Worm (Caenorhabditis elegans) whole organism, L2 larva: ENCODE results near the gene T23F6.2.

Source experiments
- C34F6.9 ChIP-seq: fragments of 150-350 bp; optimal IDR thresholded peaks from 2 replicates; lab custom pipeline; 2014; ENCODE audit warnings: missing biosample characterization, missing genetic modification characterization
- F13H6.1 ChIP-seq: sonication (generic microtip); optimal IDR thresholded peaks from 2 replicates; lab custom pipeline; 2016; ENCODE audit warnings: missing genetic modification characterization, missing compliant biosample characterization
- R02D3.7 ChIP-seq: fragments of 150-350 bp; optimal IDR thresholded peaks from 2 replicates; lab custom pipeline; 2014; ENCODE audit warnings: missing biosample characterization, missing genetic modification characterization
- Y55F3AM.14 ChIP-seq: fragments of 200-800 bp; sonication (Bioruptor generic); optimal IDR thresholded peaks from 2 replicates; lab custom pipeline; 2018; ENCODE audit warnings: mild to moderate bottlenecking, missing genetic modification characterization, missing compliant biosample characterization
- ZK546.5 ChIP-seq: sonication (generic microtip); optimal IDR thresholded peaks from 2 replicates; lab custom pipeline; 2017; ENCODE audit warnings: missing biosample characterization, missing genetic modification characterization
- alr-1 ChIP-seq: fragments of 150-350 bp; optimal IDR thresholded peaks from 2 replicates; lab custom pipeline; 2014; ENCODE audit warnings: missing biosample characterization, missing genetic modification characterization
- aly-2 ChIP-seq: fragments of 150-350 bp; optimal IDR thresholded peaks from 2 replicates; lab custom pipeline; 2014; ENCODE audit warnings: missing biosample characterization, missing genetic modification characterization
- ama-1 ChIP-seq: fragments of 150-350 bp; optimal IDR thresholded peaks from 2 replicates; lab custom pipeline; 2018; ENCODE audit warnings: inconsistent platforms
- blmp-1 ChIP-seq: sonication (generic microtip); optimal IDR thresholded peaks from 2 replicates; lab custom pipeline; 2017; ENCODE audit warnings: missing genetic modification characterization, mild to moderate bottlenecking, missing compliant biosample characterization, antibody characterized with exemption, moderate library complexity; ENCODE audit not compliant: insufficient read depth
- ceh-82 ChIP-seq: fragments of 150-350 bp; optimal IDR thresholded peaks from 2 replicates; lab custom pipeline; 2014; ENCODE audit warnings: missing biosample characterization, missing genetic modification characterization
- crh-2 ChIP-seq: sonication (generic microtip); optimal IDR thresholded peaks from 2 replicates; lab custom pipeline; 2017; ENCODE audit warnings: missing biosample characterization, missing genetic modification characterization
- dmd-4 ChIP-seq: sonication (generic microtip); optimal IDR thresholded peaks from 2 replicates; lab custom pipeline; 2017; ENCODE audit warnings: missing biosample characterization, missing genetic modification characterization
- elt-3 ChIP-seq: sonication (generic microtip); optimal IDR thresholded peaks from 2 replicates; lab custom pipeline; 2017; ENCODE audit warnings: missing biosample characterization, missing genetic modification characterization
- fos-1 ChIP-seq: fragments of 150-350 bp; optimal IDR thresholded peaks from 2 replicates; lab custom pipeline; 2014; ENCODE audit warnings: missing biosample characterization, missing genetic modification characterization
- gmeb-1 ChIP-seq: fragments of 150-350 bp; optimal IDR thresholded peaks from 2 replicates; lab custom pipeline; 2014; ENCODE audit warnings: missing biosample characterization, missing genetic modification characterization
- lin-11 ChIP-seq: fragments of 150-350 bp; sonication (generic microtip); optimal IDR thresholded peaks from 2 replicates; lab custom pipeline; 2014; ENCODE audit warnings: missing biosample characterization, missing genetic modification characterization, inconsistent platforms, mixed read lengths
- lin-13 ChIP-seq: fragments of 150-350 bp; optimal IDR thresholded peaks from 2 replicates; lab custom pipeline; 2014; ENCODE audit warnings: missing biosample characterization, missing genetic modification reagents, missing genetic modification characterization
- lin-39 ChIP-seq: fragments of 150-350 bp; optimal IDR thresholded peaks from 2 replicates; lab custom pipeline; 2014; ENCODE audit warnings: missing biosample characterization, missing genetic modification reagents, missing genetic modification characterization
- lsy-2 ChIP-seq, 2 experiments: fragments of 150-350 bp in 1 of 2; sonication (generic microtip) in 1 of 2; optimal IDR thresholded peaks; 2 replicates each; lab custom pipeline; 2014 to 2017; ENCODE audit warnings: missing biosample characterization in 2 of 2, missing genetic modification characterization in 2 of 2
- mab-5 ChIP-seq: fragments of 150-350 bp; optimal IDR thresholded peaks from 2 replicates; lab custom pipeline; 2014; ENCODE audit warnings: missing biosample characterization, missing genetic modification characterization
- mdl-1 ChIP-seq, 2 experiments: fragments of 150-350 bp in 1 of 2; sonication (generic microtip) in 1 of 2; optimal IDR thresholded peaks; 2 replicates each; lab custom pipeline; 2017; ENCODE audit warnings: missing biosample characterization in 2 of 2, missing genetic modification characterization in 2 of 2
- nhr-10 ChIP-seq: sonication (generic microtip); optimal IDR thresholded peaks from 2 replicates; lab custom pipeline; 2017; ENCODE audit warnings: missing biosample characterization, missing genetic modification characterization
- nhr-11 ChIP-seq: fragments of 150-350 bp; optimal IDR thresholded peaks from 2 replicates; lab custom pipeline; 2014; ENCODE audit warnings: missing biosample characterization, missing genetic modification characterization
- nhr-129 ChIP-seq: fragments of 150-350 bp; optimal IDR thresholded peaks from 2 replicates; lab custom pipeline; 2014; ENCODE audit warnings: missing biosample characterization, missing genetic modification characterization
- nhr-21 ChIP-seq: fragments of 150-350 bp; optimal IDR thresholded peaks from 2 replicates; lab custom pipeline; 2014; ENCODE audit warnings: missing biosample characterization, missing genetic modification characterization
- nhr-237 ChIP-seq: fragments of 150-350 bp; optimal IDR thresholded peaks from 2 replicates; lab custom pipeline; 2014; ENCODE audit warnings: missing biosample characterization, missing genetic modification characterization
- nhr-25 ChIP-seq: fragments of 150-350 bp; sonication (generic microtip); optimal IDR thresholded peaks from 3 replicates; lab custom pipeline; 2014; ENCODE audit warnings: missing biosample characterization, missing genetic modification characterization
- nhr-6 ChIP-seq: fragments of 150-350 bp; optimal IDR thresholded peaks from 2 replicates; lab custom pipeline; 2014; ENCODE audit warnings: missing biosample characterization, missing genetic modification characterization
- peb-1 ChIP-seq: fragments of 150-350 bp; optimal IDR thresholded peaks from 2 replicates; lab custom pipeline; 2014; ENCODE audit warnings: missing biosample characterization, missing genetic modification characterization
- sem-4 ChIP-seq: fragments of 150-350 bp; optimal IDR thresholded peaks from 2 replicates; lab custom pipeline; 2014; ENCODE audit warnings: missing biosample characterization, missing genetic modification reagents, missing genetic modification characterization
- sma-3 ChIP-seq: sonication (generic microtip); optimal IDR thresholded peaks from 2 replicates; lab custom pipeline; 2016; ENCODE audit warnings: missing genetic modification reagents, missing genetic modification characterization, missing compliant biosample characterization
- sma-9 ChIP-seq, 2 experiments: fragments of 150-350 bp in 1 of 2; sonication (generic microtip) in 1 of 2; optimal IDR thresholded peaks; 2 replicates each; lab custom pipeline; 2014 to 2016; ENCODE audit warnings: missing genetic modification characterization in 2 of 2, mild to moderate bottlenecking in 1 of 2, missing biosample characterization in 1 of 2, missing compliant biosample characterization in 1 of 2, missing genetic modification reagents in 1 of 2, moderate library complexity in 1 of 2
- unc-39 ChIP-seq: fragments of 150-350 bp; optimal IDR thresholded peaks from 2 replicates; lab custom pipeline; 2014; ENCODE audit warnings: missing biosample characterization, missing genetic modification characterization
- unc-62 ChIP-seq: fragments of 150-350 bp; optimal IDR thresholded peaks from 2 replicates; lab custom pipeline; 2014; ENCODE audit warnings: missing biosample characterization, missing genetic modification reagents, missing genetic modification characterization
- zag-1 ChIP-seq: fragments of 150-350 bp; optimal IDR thresholded peaks from 2 replicates; lab custom pipeline; 2014; ENCODE audit warnings: missing biosample characterization, missing genetic modification characterization
- ztf-1 ChIP-seq: fragments of 200-800 bp; sonication (Bioruptor generic); conservative IDR thresholded peaks from 2 replicates; pipeline ENCODE4 v1.3.6; 2022; ENCODE audit warnings: missing genetic modification characterization, missing compliant biosample characterization
- ztf-11 ChIP-seq: sonication (generic microtip); optimal IDR thresholded peaks from 2 replicates; lab custom pipeline; 2017; ENCODE audit warnings: missing biosample characterization, missing genetic modification characterization
- ztf-4 ChIP-seq: fragments of 150-350 bp; optimal IDR thresholded peaks from 2 replicates; lab custom pipeline; 2014; ENCODE audit warnings: missing biosample characterization, missing genetic modification characterization

The T23F6.2 gene

ce11 chrIV:12700204-12700603 lies 21.0 kb upstream of the T23F6.2 start:
- TF ChIP-seq fos-1 (peak; percentile 75), peb-1 (tag; lab: Kevin White, UChicago) (no peak)

ce11 chrIV:12700944-12701343 lies 20.2 kb upstream of the T23F6.2 start:
- TF ChIP-seq R02D3.7 (tag; lab: Kevin White, UChicago): no peak
- no peak for TF ChIP-seq nhr-10
- peak; percentile 15 for TF ChIP-seq fos-1
- no peak for TF ChIP-seq lin-11 (tag; lab: Kevin White, UChicago)

ce11 chrIV:12703811-12704210 lies 17.3 kb upstream of the T23F6.2 start, which contains the start of gene C27D8.4:
Gene C27D8.4 (plus strand): TSS chrIV:12704111.
- TF ChIP-seq nhr-21 (tag; lab: Kevin White, UChicago): no peak
- no peak for TF ChIP-seq zag-1 (tag; lab: Kevin White, UChicago)
- no peak for TF ChIP-seq mdl-1 (tag; optimal IDR thresholded peaks at IDR 0.05; lab: Kevin White, UChicago)
- TF ChIP-seq F13H6.1 (tag; lab: Kevin White, UChicago): no peak
- TF ChIP-seq ztf-4: no peak

ce11 chrIV:12710996-12711395 lies 10.2 kb upstream of the T23F6.2 start, which contains the start of gene C27D8.2:
Gene C27D8.2 (plus strand): TSS chrIV:12711217.
- peak; percentile 56 for TF ChIP-seq sma-9 (GFP tag; optimal IDR thresholded peaks at IDR 0.05; lab: Kevin White, UChicago)
- TF ChIP-seq sma-9 (tag; optimal IDR thresholded peaks at IDR 0.05; lab: Kevin White, UChicago): no peak
- TF ChIP-seq alr-1: no peak
- TF ChIP-seq nhr-21 (tag; lab: Kevin White, UChicago): peak; percentile 75
- TF ChIP-seq blmp-1 (tag; lab: Kevin White, UChicago): peak; percentile 12
- TF ChIP-seq fos-1: peak; percentile 7
- no peak for TF ChIP-seq aly-2 (tag; lab: Kevin White, UChicago)
- peak in 1 of 2 experiments; percentile 45 for TF ChIP-seq mdl-1 (tag; optimal IDR thresholded peaks at IDR 0.05; lab: Kevin White, UChicago)

ce11 chrIV:12711644-12712043 lies 9.5 kb upstream of the T23F6.2 start, which contains the start of gene C27D8.3:
Gene C27D8.3 (minus strand): TSS chrIV:12711744.
- no peak for TF ChIP-seq ztf-4
- no peak for TF ChIP-seq lin-39 (tag; lab: Kevin White, UChicago)
- no peak for TF ChIP-seq F13H6.1 (tag; lab: Kevin White, UChicago)
- no peak for TF ChIP-seq elt-3 (tag; lab: Kevin White, UChicago)
- no peak for TF ChIP-seq C34F6.9 (tag; lab: Kevin White, UChicago)
- TF ChIP-seq nhr-6 (tag; lab: Kevin White, UChicago): no peak
- no peak for TF ChIP-seq sma-3 (GFP tag; lab: Kevin White, UChicago)
- TF ChIP-seq crh-2 (tag; lab: Kevin White, UChicago): no peak
- no peak for TF ChIP-seq zag-1 (tag; lab: Kevin White, UChicago)
- no peak for TF ChIP-seq nhr-10
- no peak for TF ChIP-seq peb-1 (tag; lab: Kevin White, UChicago)
- TF ChIP-seq nhr-11: no peak
- TF ChIP-seq blmp-1 (tag; lab: Kevin White, UChicago): no peak
- no peak for TF ChIP-seq lin-11 (tag; lab: Kevin White, UChicago)
- no peak for TF ChIP-seq ZK546.5 (tag; lab: Kevin White, UChicago)
- no peak for TF ChIP-seq aly-2 (tag; lab: Kevin White, UChicago)
- TF ChIP-seq Y55F3AM.14 (GFP tag; lab: Kevin White, UChicago): no peak
- no peak for TF ChIP-seq alr-1
- no peak for TF ChIP-seq ama-1 (lab: Kevin White, UChicago)

ce11 chrIV:12715947-12716382 lies 5.2 kb upstream of the T23F6.2 start:
- TF ChIP-seq blmp-1 (tag; lab: Kevin White, UChicago) (peak; percentile 25), gmeb-1 (tag; lab: Kevin White, UChicago) (peak; percentile 67), nhr-237 (tag; lab: Kevin White, UChicago) (no peak), nhr-21 (tag; lab: Kevin White, UChicago) (peak; percentile 75), ztf-1 (no peak), sma-9 (GFP tag; optimal IDR thresholded peaks at IDR 0.05; lab: Kevin White, UChicago) (peak; percentile 89), sma-9 (tag; optimal IDR thresholded peaks at IDR 0.05; lab: Kevin White, UChicago) (no peak), nhr-129 (tag; lab: Kevin White, UChicago) (peak; percentile 18), dmd-4 (no peak), F13H6.1 (tag; lab: Kevin White, UChicago) (peak; percentile 41), mab-5 (no peak), mdl-1 (tag; optimal IDR thresholded peaks at IDR 0.05; lab: Kevin White, UChicago) (peak in 1 of 2 experiments; percentile 76), crh-2 (tag; lab: Kevin White, UChicago) (peak; percentile 67), alr-1 (no peak), ama-1 (lab: Kevin White, UChicago) (peak; percentile 9), unc-62 (GFP tag; lab: Kevin White, UChicago) (no peak), fos-1 (peak; percentile 88), nhr-6 (tag; lab: Kevin White, UChicago) (peak; percentile 38), zag-1 (tag; lab: Kevin White, UChicago) (no peak), unc-39 (no peak), R02D3.7 (tag; lab: Kevin White, UChicago) (no peak), lin-13 (GFP tag; lab: Kevin White, UChicago) (peak; percentile 42), lin-11 (tag; lab: Kevin White, UChicago) (no peak), Y55F3AM.14 (GFP tag; lab: Kevin White, UChicago) (peak; percentile 53), sem-4 (no peak), ztf-11 (tag; lab: Kevin White, UChicago) (no peak), lsy-2 (tag; optimal IDR thresholded peaks at IDR 0.05; lab: Kevin White, UChicago) (peak in 1 of 2 experiments; percentile 42), ceh-82 (tag; lab: Kevin White, UChicago) (no peak), ZK546.5 (tag; lab: Kevin White, UChicago) (no peak), nhr-11 (no peak), nhr-25 (tag; lab: Kevin White, UChicago) (peak; percentile 78), sma-3 (GFP tag; lab: Kevin White, UChicago) (peak; percentile 89)
